Worm (Caenorhabditis elegans): ENCODE data around the gene H02F09.2.

- TF ChIP-seq nhr-76 (tag; optimal IDR thresholded peaks at IDR 0.05) (no peak), skn-1 (tag; optimal IDR thresholded peaks at IDR 0.05) (no peak), lin-15B (tag; optimal IDR thresholded peaks at IDR 0.05) (no peak), nhr-25 (tag; optimal IDR thresholded peaks at IDR 0.05) (no peak), sea-2 (GFP tag; optimal IDR thresholded peaks at IDR 0.05) (no peak), elt-3 (tag; optimal IDR thresholded peaks at IDR 0.05) (no peak), R02D3.7 (tag; optimal IDR thresholded peaks at IDR 0.05) (no peak), zag-1 (tag; optimal IDR thresholded peaks at IDR 0.05) (no peak), snpc-4 (tag; optimal IDR thresholded peaks at IDR 0.05) (no peak)
These were observed 31.0 kb upstream of the H02F09.2 start for ce11 chrX:1541072-1541471.

Measured in whole organism, L3 larva.